Fruit fly (Drosophila melanogaster) whole organism, embryonic: ENCODE results near the gene mRpL48.

Source experiments
- Atf3 ChIP-seq: fragments of 200-800 bp; sonication (Bioruptor generic); optimal IDR thresholded peaks from 3 replicates; lab custom pipeline; 2016; ENCODE audit warnings: missing biosample characterization, missing genetic modification characterization
- Atf6 ChIP-seq: fragments of 200-800 bp; sonication (Bioruptor generic); IDR thresholded peaks from 2 replicates; pipeline ENCODE4 v1.3.6; 2022; ENCODE audit warnings: missing biosample characterization, missing genetic modification characterization
- Awh ChIP-seq: fragments of 200-800 bp; sonication (Bioruptor generic); IDR thresholded peaks from 2 replicates; pipeline ENCODE4, ENCODE4 v1.3.6; 2022; ENCODE audit warnings: missing biosample characterization, missing genetic modification characterization
- B-H2 ChIP-seq: fragments of 200-800 bp; sonication (Bioruptor generic); optimal IDR thresholded peaks from 2 replicates; lab custom pipeline; 2018; ENCODE audit warnings: missing biosample characterization, mild to moderate bottlenecking, missing genetic modification characterization
- CG10147 ChIP-seq: fragments of 200-800 bp; sonication (Bioruptor generic); optimal IDR thresholded peaks from 2 replicates; lab custom pipeline; 2019; ENCODE audit warnings: missing biosample characterization, mild to moderate bottlenecking, missing genetic modification characterization, moderate library complexity
- CG10267 ChIP-seq: fragments of 200-800 bp; sonication (Bioruptor generic); optimal IDR thresholded peaks from 2 replicates; lab custom pipeline; 2018; ENCODE audit warnings: missing biosample characterization, mild to moderate bottlenecking, missing genetic modification characterization, moderate library complexity
- CG10959 ChIP-seq: fragments of 200-800 bp; sonication (Bioruptor generic); IDR thresholded peaks from 2 replicates; pipeline ENCODE4 v1.3.6; 2022; ENCODE audit warnings: missing biosample characterization, missing genetic modification characterization
- CG11093 ChIP-seq: fragments of 200-800 bp; sonication (Bioruptor generic); IDR thresholded peaks from 3 replicates; pipeline ENCODE4 v1.3.6; 2022; ENCODE audit warnings: missing biosample characterization, missing genetic modification characterization
- CG12071 ChIP-seq: fragments of 200-800 bp; sonication (Bioruptor generic); optimal IDR thresholded peaks from 3 replicates; lab custom pipeline; 2018; ENCODE audit warnings: missing biosample characterization, mild to moderate bottlenecking, missing genetic modification characterization
- CG13424 ChIP-seq: fragments of 200-800 bp; sonication (Bioruptor generic); optimal IDR thresholded peaks from 2 replicates; lab custom pipeline; 2019; ENCODE audit warnings: missing biosample characterization, mild to moderate bottlenecking, missing genetic modification characterization, moderate library complexity
- CG15514 ChIP-seq: fragments of 200-800 bp; sonication (Bioruptor generic); optimal IDR thresholded peaks from 3 replicates; lab custom pipeline; 2017; ENCODE audit warnings: missing biosample characterization, missing genetic modification characterization, mild to moderate bottlenecking, moderate library complexity, missing genetic modification reagents
- CG16863 ChIP-seq: fragments of 200-800 bp; sonication (Bioruptor generic); optimal IDR thresholded peaks from 3 replicates; lab custom pipeline; 2016; ENCODE audit warnings: missing biosample characterization, missing genetic modification characterization
- CG17186 ChIP-seq: fragments of 200-800 bp; sonication (Bioruptor generic); optimal IDR thresholded peaks from 3 replicates; lab custom pipeline; 2017; ENCODE audit warnings: missing biosample characterization, missing genetic modification reagents, missing genetic modification characterization
- CG17385 ChIP-seq: fragments of 200-800 bp; sonication (Bioruptor generic); optimal IDR thresholded peaks from 3 replicates; lab custom pipeline; 2018; ENCODE audit warnings: missing biosample characterization, mild to moderate bottlenecking, missing genetic modification characterization
- CG3065 ChIP-seq: fragments of 200-800 bp; sonication (Bioruptor generic); optimal IDR thresholded peaks from 2 replicates; lab custom pipeline; 2016; ENCODE audit warnings: missing biosample characterization, missing genetic modification characterization
- CG31441 ChIP-seq: fragments of 200-800 bp; sonication (Bioruptor generic); IDR thresholded peaks from 2 replicates; pipeline ENCODE4 v1.3.6; 2022; ENCODE audit warnings: missing biosample characterization, missing genetic modification characterization
- CG3281 ChIP-seq: fragments of 200-800 bp; sonication (Bioruptor generic); optimal IDR thresholded peaks from 3 replicates; lab custom pipeline; 2017; ENCODE audit warnings: missing biosample characterization, mild to moderate bottlenecking, missing genetic modification characterization
- CG33557 ChIP-seq: fragments of 200-800 bp; sonication (Bioruptor generic); optimal IDR thresholded peaks from 2 replicates; lab custom pipeline; 2019; ENCODE audit warnings: missing biosample characterization, mild to moderate bottlenecking, missing genetic modification characterization, moderate library complexity
- CG34422 ChIP-seq: fragments of 200-800 bp; sonication (Bioruptor generic); IDR thresholded peaks from 3 replicates; pipeline ENCODE4 v1.3.6; 2022; ENCODE audit warnings: missing biosample characterization, missing genetic modification characterization
- CG4360 ChIP-seq: fragments of 200-800 bp; sonication (Bioruptor generic); IDR thresholded peaks from 2 replicates; pipeline ENCODE4 v1.3.6; 2022; ENCODE audit warnings: missing biosample characterization, missing genetic modification characterization
- CG43689 ChIP-seq: fragments of 200-800 bp; sonication (Bioruptor generic); IDR thresholded peaks from 2 replicates; pipeline ENCODE4 v1.3.6; 2022; ENCODE audit warnings: missing biosample characterization, missing genetic modification characterization
- CG4820 ChIP-seq: fragments of 200-800 bp; sonication (Bioruptor generic); optimal IDR thresholded peaks from 3 replicates; lab custom pipeline; 2016; ENCODE audit warnings: missing biosample characterization, missing genetic modification characterization
- CG6175 ChIP-seq: fragments of 200-800 bp; sonication (Bioruptor generic); IDR thresholded peaks from 3 replicates; pipeline ENCODE4 v1.3.6; 2022; ENCODE audit warnings: missing biosample characterization, missing genetic modification characterization
- CG8281 ChIP-seq: fragments of 200-800 bp; sonication (Bioruptor generic); optimal IDR thresholded peaks from 2 replicates; lab custom pipeline; 2018; ENCODE audit warnings: missing biosample characterization, mild to moderate bottlenecking, missing genetic modification characterization, moderate library complexity
- CG8924 ChIP-seq: fragments of 200-800 bp; optimal IDR thresholded peaks from 3 replicates; lab custom pipeline; 2019; ENCODE audit warnings: missing biosample characterization, mild to moderate bottlenecking, missing genetic modification characterization, moderate library complexity
- CG9876 ChIP-seq: fragments of 200-800 bp; sonication (Bioruptor generic); optimal IDR thresholded peaks from 2 replicates; lab custom pipeline; 2016; ENCODE audit warnings: missing biosample characterization, missing genetic modification characterization
- CHES-1-like ChIP-seq: fragments of 200-800 bp; sonication (Bioruptor generic); optimal IDR thresholded peaks from 2 replicates; lab custom pipeline; 2016; ENCODE audit warnings: missing biosample characterization, missing genetic modification characterization
- Dp ChIP-seq: fragments of 200-800 bp; sonication (Bioruptor generic); optimal IDR thresholded peaks from 2 replicates; lab custom pipeline; 2018; ENCODE audit warnings: missing biosample characterization, mild to moderate bottlenecking, missing genetic modification characterization, moderate library complexity
- E2f2 ChIP-seq: fragments of 200-800 bp; sonication (Bioruptor generic); IDR thresholded peaks from 2 replicates; pipeline ENCODE4 v1.3.6; 2022; ENCODE audit warnings: missing biosample characterization, missing genetic modification characterization
- Fer1 ChIP-seq: fragments of 200-800 bp; sonication (Bioruptor generic); optimal IDR thresholded peaks from 2 replicates; lab custom pipeline; 2017; ENCODE audit warnings: missing biosample characterization, mild to moderate bottlenecking, missing genetic modification characterization
- Gsc ChIP-seq: fragments of 200-800 bp; sonication (Bioruptor generic); IDR thresholded peaks from 2 replicates; pipeline ENCODE4 v1.3.6; 2022; ENCODE audit warnings: missing biosample characterization, missing genetic modification characterization
- Jarid2 ChIP-seq: fragments of 200-800 bp; sonication (Bioruptor generic); optimal IDR thresholded peaks from 3 replicates; lab custom pipeline; 2017; ENCODE audit warnings: mild to moderate bottlenecking, missing biosample characterization, missing genetic modification reagents, missing genetic modification characterization
- Lpt ChIP-seq: fragments of >200 bp; optimal IDR thresholded peaks from 2 replicates; lab custom pipeline; 2018; ENCODE audit warnings: missing biosample characterization, missing genetic modification characterization
- Sry-δ ChIP-seq: fragments of 200-800 bp; sonication (Bioruptor generic); optimal IDR thresholded peaks from 2 replicates; lab custom pipeline; 2016; ENCODE audit warnings: missing biosample characterization, missing genetic modification characterization
- ac ChIP-seq: fragments of 200-800 bp; sonication (Bioruptor generic); optimal IDR thresholded peaks from 3 replicates; lab custom pipeline; 2017; ENCODE audit warnings: missing biosample characterization, mild to moderate bottlenecking, missing genetic modification characterization
- ap ChIP-seq: fragments of 200-800 bp; sonication (Bioruptor generic); IDR thresholded peaks from 2 replicates; pipeline ENCODE4 v1.3.6; 2022; ENCODE audit warnings: missing biosample characterization, missing genetic modification characterization
- bsh ChIP-seq, 2 experiments: fragments of 200-800 bp; sonication (Bioruptor generic); optimal IDR thresholded peaks; 2 replicates each; lab custom pipeline; 2017 to 2018; ENCODE audit warnings: mild to moderate bottlenecking in 2 of 2, missing biosample characterization in 2 of 2, missing genetic modification characterization in 2 of 2, moderate library complexity in 1 of 2
- corto ChIP-seq: fragments of 200-800 bp; sonication (Bioruptor generic); optimal IDR thresholded peaks from 2 replicates; lab custom pipeline; 2016; ENCODE audit warnings: missing biosample characterization, mild to moderate bottlenecking, missing genetic modification characterization, moderate library complexity
- dmrt11E ChIP-seq: fragments of 200-800 bp; sonication (Bioruptor generic); optimal IDR thresholded peaks from 3 replicates; lab custom pipeline; 2018; ENCODE audit warnings: missing biosample characterization, mild to moderate bottlenecking, missing genetic modification characterization, moderate library complexity
- gcm ChIP-seq: fragments of 200-800 bp; sonication (Bioruptor generic); optimal IDR thresholded peaks from 2 replicates; lab custom pipeline; 2019; ENCODE audit warnings: missing biosample characterization, mild to moderate bottlenecking, missing genetic modification characterization, moderate library complexity
- luna ChIP-seq: fragments of 200-800 bp; sonication (Bioruptor generic); optimal IDR thresholded peaks from 2 replicates; lab custom pipeline; 2016; ENCODE audit warnings: missing biosample characterization, missing genetic modification characterization
- onecut ChIP-seq: fragments of 200-800 bp; sonication (Bioruptor generic); IDR thresholded peaks from 2 replicates; pipeline ENCODE4 v1.3.6; 2022; ENCODE audit warnings: missing biosample characterization, missing genetic modification characterization
- p53 ChIP-seq: fragments of 200-800 bp; sonication (Bioruptor generic); optimal IDR thresholded peaks from 2 replicates; lab custom pipeline; 2016; ENCODE audit warnings: missing biosample characterization, missing genetic modification characterization
- pzg ChIP-seq: fragments of 200-800 bp; sonication (Bioruptor generic); optimal IDR thresholded peaks from 3 replicates; lab custom pipeline; 2018; ENCODE audit warnings: missing biosample characterization, mild to moderate bottlenecking, missing genetic modification characterization, moderate library complexity
- ro ChIP-seq: fragments of 200-800 bp; sonication (Bioruptor generic); IDR thresholded peaks from 2 replicates; pipeline ENCODE4 v1.3.6; 2022; ENCODE audit warnings: missing biosample characterization, missing genetic modification characterization
- salm ChIP-seq: fragments of 200-800 bp; sonication (Bioruptor generic); optimal IDR thresholded peaks from 2 replicates; lab custom pipeline; 2018; ENCODE audit warnings: missing biosample characterization, mild to moderate bottlenecking, missing genetic modification characterization
- sc ChIP-seq, 3 experiments: fragments of >200 bp in 2 of 3; fragments of 200-800 bp in 1 of 3; sonication (Bioruptor generic) in 1 of 3; optimal IDR thresholded peaks; 2 replicates in 2 of 3; 3 replicates in 1 of 3; lab custom pipeline; 2017; ENCODE audit warnings: mild to moderate bottlenecking in 1 of 3, missing biosample characterization in 1 of 3, missing genetic modification characterization in 1 of 3, missing genetic modification reagents in 1 of 3
- stc ChIP-seq: fragments of 200-800 bp; sonication (Bioruptor generic); IDR thresholded peaks from 2 replicates; pipeline ENCODE4 v1.3.6; 2022; ENCODE audit warnings: missing biosample characterization, missing genetic modification characterization
- trem ChIP-seq: fragments of 200-800 bp; optimal IDR thresholded peaks from 3 replicates; lab custom pipeline; 2019; ENCODE audit warnings: missing biosample characterization, mild to moderate bottlenecking, missing genetic modification characterization, moderate library complexity

Gene mRpL48

DNA sequence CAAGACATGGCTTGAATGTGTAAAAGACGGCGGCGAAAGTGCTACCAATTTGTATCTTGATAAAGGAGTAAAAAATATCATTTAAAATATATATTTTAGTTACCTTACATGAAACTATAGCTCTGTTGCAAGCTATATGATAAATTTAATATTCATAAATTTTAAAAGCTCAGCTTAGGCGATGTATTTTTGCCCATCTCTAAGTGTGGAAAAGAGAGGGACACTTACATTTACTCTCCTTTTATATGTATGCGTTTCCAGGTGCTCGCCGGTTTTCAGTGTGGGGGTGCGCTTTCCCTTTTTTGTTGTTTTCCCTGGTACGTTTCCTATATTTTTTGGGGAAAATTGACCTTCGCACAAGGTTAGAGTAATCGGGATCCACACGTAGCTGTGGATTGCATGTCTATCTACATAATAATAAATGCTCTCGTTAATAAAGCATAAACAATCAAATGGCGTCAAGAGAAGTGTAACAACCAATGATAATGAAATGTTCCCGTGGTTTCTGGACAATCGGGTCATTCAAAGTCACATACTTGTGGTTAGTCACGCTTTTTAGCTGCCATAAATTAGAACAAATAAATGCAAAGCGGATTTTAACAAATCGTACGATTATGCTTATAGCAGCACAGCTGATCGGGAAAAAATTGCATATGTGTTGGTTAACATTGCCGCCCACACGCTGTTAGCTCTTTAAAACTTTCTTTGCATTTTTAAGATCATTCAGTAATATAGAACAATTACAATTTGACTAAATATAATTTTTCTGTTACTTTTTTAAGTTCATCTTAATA, 17.8 kb downstream of the mRpL48 start (continued):
- TF ChIP-seq CG43689 (GFP tag; lab: Robert Waterston, UW) = peak; percentile 89
- peak; percentile 92 for TF ChIP-seq onecut
- TF ChIP-seq CG6175 (GFP tag; lab: Robert Waterston, UW) = peak; percentile 91
- TF ChIP-seq CG15514 (GFP tag; lab: Kevin White, UChicago) = peak; percentile 92
- TF ChIP-seq Atf6 (GFP tag; lab: Robert Waterston, UW) = peak; percentile 98
- peak; percentile 90 for TF ChIP-seq CG10959
- no peak for TF ChIP-seq CG3281
- peak; percentile 84 for TF ChIP-seq CG16863 (GFP tag; lab: Kevin White, UChicago)
- TF ChIP-seq CG12071 (GFP tag; lab: Kevin White, UChicago) = peak; percentile 90
- peak; percentile 34 for TF ChIP-seq p53 (GFP tag; lab: Kevin White, UChicago)
- peak; percentile 79 for TF ChIP-seq Sry-δ
- peak; percentile 71 for TF ChIP-seq CG17186 (GFP tag; lab: Kevin White, UChicago)
- TF ChIP-seq corto = peak; percentile 97
- TF ChIP-seq CG31441 (GFP tag; lab: Robert Waterston, UW) = peak; percentile 84
- peak; percentile 98 for TF ChIP-seq bsh (GFP tag; optimal IDR thresholded peaks at IDR 0.05; lab: Kevin White, UChicago)
- peak; percentile 99 for TF ChIP-seq CG10147
- peak; percentile 80 for TF ChIP-seq Gsc
- peak; percentile 100 for TF ChIP-seq B-H2 (GFP tag; lab: Kevin White, UChicago)
- TF ChIP-seq trem (tag; lab: Kevin White, UChicago) = peak; percentile 84
- peak; percentile 97 for TF ChIP-seq CG17385 (GFP tag; lab: Kevin White, UChicago)
- peak; percentile 85 for TF ChIP-seq CHES-1-like (GFP tag; lab: Kevin White, UChicago)
- peak; percentile 83 for TF ChIP-seq ac (GFP tag; lab: Kevin White, UChicago)
- peak; percentile 98 for TF ChIP-seq Fer1
- peak; percentile 79 for TF ChIP-seq Jarid2 (GFP tag; lab: Kevin White, UChicago)
- TF ChIP-seq CG10267 (tag; lab: Kevin White, UChicago) = peak; percentile 91
- peak; percentile 83 for TF ChIP-seq CG8281
- TF ChIP-seq Lpt (GFP tag; lab: Kevin White, UChicago) = no peak
- peak; percentile 25 for TF ChIP-seq CG9876
- peak; percentile 38 for TF ChIP-seq luna (GFP tag; lab: Kevin White, UChicago)
- peak; percentile 11 for TF ChIP-seq Dp (GFP tag; lab: Kevin White, UChicago)
- TF ChIP-seq dmrt11E (tag; lab: Kevin White, UChicago) = peak; percentile 94
- peak; percentile 98 for TF ChIP-seq CG33557
- peak; percentile 94 for TF ChIP-seq CG4820 (GFP tag; lab: Kevin White, UChicago)
- TF ChIP-seq Atf3 = peak; percentile 81
- peak; percentile 83 for TF ChIP-seq E2f2 (GFP tag; lab: Robert Waterston, UW)
- TF ChIP-seq ro (GFP tag; lab: Robert Waterston, UW) = peak; percentile 91
- TF ChIP-seq salm (tag; lab: Kevin White, UChicago) = peak; percentile 98
- TF ChIP-seq CG8924 (tag; lab: Kevin White, UChicago) = peak; percentile 99
- TF ChIP-seq sc (optimal IDR thresholded peaks at IDR 0.05; lab: Kevin White, UChicago) = no peak
- TF ChIP-seq sc (GFP tag; optimal IDR thresholded peaks at IDR 0.05; lab: Kevin White, UChicago) = peak; percentile 96
- peak; percentile 95 for TF ChIP-seq CG34422 (GFP tag; lab: Robert Waterston, UW)
- TF ChIP-seq ap (GFP tag; lab: Robert Waterston, UW) = peak; percentile 93
- peak; percentile 92 for TF ChIP-seq Awh (GFP tag; lab: Robert Waterston, UW)
- peak; percentile 98 for TF ChIP-seq gcm (GFP tag; lab: Kevin White, UChicago)
- peak; percentile 66 for TF ChIP-seq CG4360 (GFP tag; lab: Robert Waterston, UW)
- peak; percentile 91 for TF ChIP-seq CG11093 (GFP tag; lab: Robert Waterston, UW)
- TF ChIP-seq CG13424 (tag; lab: Kevin White, UChicago) = peak; percentile 99
- peak; percentile 95 for TF ChIP-seq stc (GFP tag; lab: Robert Waterston, UW)
- peak; percentile 89 for TF ChIP-seq CG3065 (GFP tag; lab: Kevin White, UChicago)
- TF ChIP-seq pzg = peak; percentile 39
